Fruit fly (Drosophila melanogaster) whole organism, embryonic: ENCODE measurements around the gene CG11882.

Source experiments
- Abd-B ChIP-seq: fragments of 200-800 bp; sonication (Bioruptor generic); optimal IDR thresholded peaks from 2 replicates; lab custom pipeline; 2018; ENCODE audit warnings: missing biosample characterization, mild to moderate bottlenecking, missing genetic modification characterization, moderate library complexity
- Awh ChIP-seq: fragments of 200-800 bp; sonication (Bioruptor generic); IDR thresholded peaks from 2 replicates; pipeline ENCODE4, ENCODE4 v1.3.6; 2022; ENCODE audit warnings: missing biosample characterization, missing genetic modification characterization
- CG10274 ChIP-seq: fragments of 200-800 bp; sonication (Bioruptor generic); optimal IDR thresholded peaks from 3 replicates; lab custom pipeline; 2017; ENCODE audit warnings: missing biosample characterization, mild to moderate bottlenecking, missing genetic modification characterization
- CG10979 ChIP-seq: fragments of 200-800 bp; sonication (Bioruptor generic); optimal IDR thresholded peaks from 2 replicates; lab custom pipeline; 2018; ENCODE audit warnings: missing biosample characterization, mild to moderate bottlenecking, missing genetic modification characterization, moderate library complexity
- CG11247 ChIP-seq: fragments of 200-800 bp; sonication (Bioruptor generic); IDR thresholded peaks from 2 replicates; pipeline ENCODE4 v1.3.6; 2022; ENCODE audit warnings: missing biosample characterization, missing genetic modification characterization
- CG13894 ChIP-seq: fragments of 200-800 bp; sonication (Bioruptor generic); optimal IDR thresholded peaks from 3 replicates; lab custom pipeline; 2018; ENCODE audit warnings: missing biosample characterization, mild to moderate bottlenecking, missing genetic modification characterization, moderate library complexity
- CG1647 ChIP-seq: fragments of 200-800 bp; sonication (Bioruptor generic); optimal IDR thresholded peaks from 3 replicates; lab custom pipeline; 2016; ENCODE audit warnings: missing biosample characterization, missing genetic modification characterization
- CG16779 ChIP-seq: fragments of 200-800 bp; sonication (Bioruptor generic); IDR thresholded peaks from 2 replicates; pipeline ENCODE4 v1.3.6; 2022; ENCODE audit warnings: missing biosample characterization, missing genetic modification characterization
- CG18619 ChIP-seq: fragments of 200-800 bp; sonication (Bioruptor generic); optimal IDR thresholded peaks from 3 replicates; lab custom pipeline; 2017; ENCODE audit warnings: missing biosample characterization, mild to moderate bottlenecking, missing genetic modification characterization
- CG2199 ChIP-seq: fragments of 200-800 bp; sonication (Bioruptor generic); IDR thresholded peaks from 3 replicates; pipeline ENCODE4 v1.3.6; 2022; ENCODE audit warnings: missing biosample characterization, missing genetic modification characterization
- CG30403 ChIP-seq: fragments of 200-800 bp; sonication (Bioruptor generic); optimal IDR thresholded peaks from 3 replicates; lab custom pipeline; 2016; ENCODE audit warnings: missing biosample characterization, missing genetic modification characterization
- CG31365 ChIP-seq: fragments of 200-800 bp; sonication (Bioruptor generic); optimal IDR thresholded peaks from 2 replicates; lab custom pipeline; 2018; ENCODE audit warnings: missing biosample characterization, mild to moderate bottlenecking, missing genetic modification characterization
- CG3407 ChIP-seq: fragments of 200-800 bp; sonication (Bioruptor generic); optimal IDR thresholded peaks from 2 replicates; lab custom pipeline; 2018; ENCODE audit warnings: missing biosample characterization, mild to moderate bottlenecking, missing genetic modification characterization
- CG7839 ChIP-seq: fragments of 200-800 bp; sonication (Bioruptor generic); optimal IDR thresholded peaks from 3 replicates; lab custom pipeline; 2018; ENCODE audit warnings: missing biosample characterization, mild to moderate bottlenecking, missing genetic modification characterization, moderate library complexity
- CG8089 ChIP-seq: fragments of 200-800 bp; sonication (Bioruptor generic); optimal IDR thresholded peaks from 3 replicates; lab custom pipeline; 2016; ENCODE audit warnings: missing biosample characterization, missing genetic modification characterization
- CG8765 ChIP-seq: fragments of 200-800 bp; sonication (Bioruptor generic); IDR thresholded peaks from 2 replicates; pipeline ENCODE4 v1.3.6; 2022; ENCODE audit warnings: missing biosample characterization, missing genetic modification characterization
- CG9609 ChIP-seq: fragments of 200-800 bp; sonication (Bioruptor generic); optimal IDR thresholded peaks from 3 replicates; lab custom pipeline; 2016; ENCODE audit warnings: missing biosample characterization, missing genetic modification characterization
- D19B ChIP-seq: fragments of 200-800 bp; sonication (Bioruptor generic); optimal IDR thresholded peaks from 2 replicates; lab custom pipeline; 2017; ENCODE audit warnings: missing biosample characterization, mild to moderate bottlenecking, missing genetic modification characterization
- Dp ChIP-seq: fragments of 200-800 bp; sonication (Bioruptor generic); optimal IDR thresholded peaks from 2 replicates; lab custom pipeline; 2018; ENCODE audit warnings: missing biosample characterization, mild to moderate bottlenecking, missing genetic modification characterization, moderate library complexity
- Dref ChIP-seq: fragments of 200-800 bp; sonication (Bioruptor generic); IDR thresholded peaks from 2 replicates; pipeline ENCODE4 v1.3.6; 2022; ENCODE audit warnings: missing biosample characterization, missing genetic modification characterization
- E2f1 ChIP-seq: fragments of 200-800 bp; sonication (Bioruptor generic); IDR thresholded peaks from 2 replicates; pipeline ENCODE4 v1.3.6; 2022; ENCODE audit warnings: missing biosample characterization, missing genetic modification characterization
- Eip74EF ChIP-seq, 2 experiments: fragments of 200-800 bp in 1 of 2; fragments of >200 bp in 1 of 2; sonication (Bioruptor generic) in 1 of 2; optimal IDR thresholded peaks; 2 replicates each; lab custom pipeline; 2017 to 2019; ENCODE audit warnings: missing biosample characterization in 2 of 2, missing genetic modification characterization in 2 of 2, mild to moderate bottlenecking in 1 of 2, moderate library complexity in 1 of 2
- Fer1 ChIP-seq: fragments of 200-800 bp; sonication (Bioruptor generic); optimal IDR thresholded peaks from 2 replicates; lab custom pipeline; 2017; ENCODE audit warnings: missing biosample characterization, mild to moderate bottlenecking, missing genetic modification characterization
- Hr39 ChIP-seq: fragments of >200 bp; optimal IDR thresholded peaks from 2 replicates; lab custom pipeline; 2017
- Hsf ChIP-seq: fragments of 200-800 bp; sonication (Bioruptor generic); optimal IDR thresholded peaks from 3 replicates; lab custom pipeline; 2016; ENCODE audit warnings: missing biosample characterization, missing genetic modification characterization
- Lpt ChIP-seq: fragments of >200 bp; optimal IDR thresholded peaks from 2 replicates; lab custom pipeline; 2018; ENCODE audit warnings: missing biosample characterization, missing genetic modification characterization
- Mes4 ChIP-seq: fragments of 200-800 bp; sonication (Bioruptor generic); optimal IDR thresholded peaks from 2 replicates; lab custom pipeline; 2016; ENCODE audit warnings: missing biosample characterization, missing genetic modification characterization
- Myb ChIP-seq: fragments of 200-800 bp; sonication (Bioruptor generic); optimal IDR thresholded peaks from 2 replicates; lab custom pipeline; 2016; ENCODE audit warnings: missing biosample characterization, missing genetic modification characterization
- NC2α ChIP-seq: fragments of 200-800 bp; sonication (Bioruptor generic); optimal IDR thresholded peaks from 2 replicates; lab custom pipeline; 2016; ENCODE audit warnings: missing biosample characterization, missing genetic modification characterization
- Oli ChIP-seq: fragments of 200-800 bp; sonication (Bioruptor generic); optimal IDR thresholded peaks from 2 replicates; lab custom pipeline; 2018; ENCODE audit warnings: missing biosample characterization, mild to moderate bottlenecking, missing genetic modification characterization, moderate library complexity
- ab ChIP-seq: fragments of 200-800 bp; sonication (Bioruptor generic); optimal IDR thresholded peaks from 2 replicates; lab custom pipeline; 2016; ENCODE audit warnings: missing biosample characterization, missing genetic modification characterization
- ash1 ChIP-seq: fragments of 200-800 bp; sonication (Bioruptor generic); optimal IDR thresholded peaks from 2 replicates; lab custom pipeline; 2018; ENCODE audit warnings: missing biosample characterization, mild to moderate bottlenecking, missing genetic modification characterization
- bcd ChIP-seq: fragments of 200-800 bp; sonication (Bioruptor generic); optimal IDR thresholded peaks from 2 replicates; lab custom pipeline; 2017; ENCODE audit warnings: missing biosample characterization, mild to moderate bottlenecking, missing genetic modification characterization
- corto ChIP-seq: fragments of 200-800 bp; sonication (Bioruptor generic); optimal IDR thresholded peaks from 2 replicates; lab custom pipeline; 2016; ENCODE audit warnings: missing biosample characterization, mild to moderate bottlenecking, missing genetic modification characterization, moderate library complexity
- crol ChIP-seq: fragments of 200-800 bp; sonication (Bioruptor generic); IDR thresholded peaks from 2 replicates; pipeline ENCODE4 v1.3.6; 2022; ENCODE audit warnings: missing biosample characterization, missing genetic modification characterization
- ems ChIP-seq: fragments of 200-800 bp; sonication (Bioruptor generic); optimal IDR thresholded peaks from 3 replicates; lab custom pipeline; 2016; ENCODE audit warnings: missing biosample characterization, missing genetic modification characterization
- en ChIP-seq: fragments of 200-800 bp; sonication (Bioruptor generic); optimal IDR thresholded peaks from 2 replicates; lab custom pipeline; 2016; ENCODE audit warnings: missing biosample characterization, missing genetic modification characterization
- grau ChIP-seq: fragments of 200-800 bp; optimal IDR thresholded peaks from 3 replicates; lab custom pipeline; 2019; ENCODE audit warnings: missing biosample characterization, mild to moderate bottlenecking, missing genetic modification characterization, moderate library complexity
- gro ChIP-seq: fragments of 200-800 bp; sonication (Bioruptor generic); optimal IDR thresholded peaks from 2 replicates; lab custom pipeline; 2016; ENCODE audit warnings: missing biosample characterization, missing genetic modification characterization
- hbn ChIP-seq: fragments of 200-800 bp; sonication (Bioruptor generic); IDR thresholded peaks from 2 replicates; pipeline ENCODE4 v1.3.6; 2022; ENCODE audit warnings: missing biosample characterization, missing genetic modification characterization; ENCODE audit not compliant: partially characterized antibody
- hth ChIP-seq: fragments of >200 bp; optimal IDR thresholded peaks from 2 replicates; lab custom pipeline; 2017; ENCODE audit warnings: inconsistent platforms
- inv ChIP-seq: fragments of 200-800 bp; sonication (Bioruptor generic); IDR thresholded peaks from 2 replicates; pipeline ENCODE4 v1.3.6; 2022; ENCODE audit warnings: missing biosample characterization, missing genetic modification characterization; ENCODE audit not compliant: partially characterized antibody
- jigr1 ChIP-seq: fragments of 200-800 bp; sonication (Bioruptor generic); IDR thresholded peaks from 3 replicates; pipeline ENCODE4 v1.3.6; 2022; ENCODE audit warnings: missing biosample characterization, missing genetic modification characterization
- mld ChIP-seq: fragments of 200-800 bp; sonication (Bioruptor generic); IDR thresholded peaks from 3 replicates; pipeline ENCODE4 v1.3.6; 2022; ENCODE audit warnings: missing biosample characterization, missing genetic modification characterization; ENCODE audit not compliant: partially characterized antibody
- nau ChIP-seq: fragments of 200-800 bp; sonication (Bioruptor generic); optimal IDR thresholded peaks from 3 replicates; lab custom pipeline; 2017; ENCODE audit warnings: missing biosample characterization, mild to moderate bottlenecking, missing genetic modification characterization, missing genetic modification reagents
- nerfin-1 ChIP-seq: fragments of 200-800 bp; sonication (Bioruptor generic); optimal IDR thresholded peaks from 3 replicates; lab custom pipeline; 2019; ENCODE audit warnings: missing biosample characterization, mild to moderate bottlenecking, missing genetic modification characterization, moderate library complexity
- nmo ChIP-seq: fragments of 200-800 bp; sonication (Bioruptor generic); optimal IDR thresholded peaks from 2 replicates; lab custom pipeline; 2018; ENCODE audit warnings: missing biosample characterization, mild to moderate bottlenecking, missing genetic modification characterization, moderate library complexity
- pb ChIP-seq: fragments of 200-800 bp; sonication (Bioruptor generic); optimal IDR thresholded peaks from 3 replicates; lab custom pipeline; 2016; ENCODE audit warnings: missing biosample characterization, missing genetic modification characterization
- peb ChIP-seq: fragments of 200-800 bp; sonication (Bioruptor generic); IDR thresholded peaks from 2 replicates; pipeline ENCODE4 v1.3.6; 2022; ENCODE audit warnings: missing biosample characterization, missing genetic modification characterization
- phol ChIP-seq: fragments of 200-800 bp; sonication (Bioruptor generic); optimal IDR thresholded peaks from 3 replicates; lab custom pipeline; 2018; ENCODE audit warnings: missing biosample characterization, mild to moderate bottlenecking, missing genetic modification characterization, moderate library complexity
- pnt ChIP-seq: fragments of 200-800 bp; sonication (Bioruptor generic); optimal IDR thresholded peaks from 3 replicates; lab custom pipeline; 2016; ENCODE audit warnings: missing biosample characterization, missing genetic modification characterization
- sens ChIP-seq: fragments of 200-800 bp; sonication (Bioruptor generic); peaks from one replicate; lab custom pipeline; 2016; ENCODE audit warnings: missing biosample characterization, missing genetic modification characterization

The CG11882 gene

DNA sequence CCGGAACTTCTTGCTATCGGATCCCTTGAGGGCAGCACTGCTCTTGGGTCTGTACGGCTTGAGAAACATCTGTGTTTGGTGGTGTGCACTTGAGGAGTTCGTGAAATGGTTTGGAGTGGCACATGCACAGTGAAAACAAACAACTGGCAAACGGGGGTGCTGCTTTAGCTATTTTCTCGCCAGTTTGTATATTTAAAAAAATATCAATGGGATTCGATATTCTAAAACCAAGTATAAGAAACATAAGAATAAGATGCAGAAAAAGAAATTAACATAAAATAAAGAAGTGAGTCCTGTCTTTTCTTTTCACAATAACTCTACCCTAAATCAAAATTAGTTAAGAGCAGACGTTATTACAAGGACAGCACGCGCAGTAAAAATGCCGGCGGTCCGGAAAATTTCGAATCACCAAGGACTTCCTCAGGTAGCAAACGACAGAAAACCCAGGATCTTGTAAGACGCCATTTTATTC, 3.7 kb upstream of the CG11882 start, which contains the start of gene eIF2D (continued):
- TF ChIP-seq ems (GFP tag; lab: Kevin White, UChicago) (peak; percentile 27), CG8089 (no peak), hth (lab: Kevin White, UChicago) (no peak), grau (tag; lab: Kevin White, UChicago) (peak; percentile 69), CG30403 (peak; percentile 67), gro (GFP tag; lab: Kevin White, UChicago) (peak; percentile 5), CG11247 (GFP tag; lab: Robert Waterston, UW) (peak; percentile 42; the same call in 1 of the 2 replicates), hbn (GFP tag; lab: Robert Waterston, UW) (no peak), Myb (GFP tag; lab: Kevin White, UChicago) (peak; percentile 44), crol (GFP tag; lab: Robert Waterston, UW) (no peak), ash1 (GFP tag; lab: Kevin White, UChicago) (no peak), CG10979 (tag; lab: Kevin White, UChicago) (peak; percentile 66), en (GFP tag; lab: Kevin White, UChicago) (no peak), Abd-B (GFP tag; lab: Kevin White, UChicago) (no peak), CG18619 (GFP tag; lab: Kevin White, UChicago) (no peak), CG10274 (GFP tag; lab: Kevin White, UChicago) (no peak), pb (no peak), peb (GFP tag; lab: Robert Waterston, UW) (no peak), Oli (tag; lab: Kevin White, UChicago) (peak; percentile 49), Hsf (GFP tag; lab: Kevin White, UChicago) (peak; percentile 50), nmo (GFP tag; lab: Kevin White, UChicago) (peak; percentile 69), mld (GFP tag; lab: Robert Waterston, UW) (no peak), D19B (peak; percentile 41), ab (GFP tag; lab: Kevin White, UChicago) (no peak), Eip74EF (GFP tag; optimal IDR thresholded peaks at IDR 0.05; lab: Kevin White, UChicago) (peak in 1 of 2 experiments; percentile 63), Lpt (GFP tag; lab: Kevin White, UChicago) (no peak), CG16779 (GFP tag; lab: Robert Waterston, UW) (0 out of 2 replicates have a peak, but pooled peaks have one; percentile 14), CG9609 (GFP tag; lab: Kevin White, UChicago) (no peak), CG1647 (GFP tag; lab: Kevin White, UChicago) (no peak), CG31365 (tag; lab: Kevin White, UChicago) (no peak), pnt (GFP tag; lab: Kevin White, UChicago) (no peak), nau (GFP tag; lab: Kevin White, UChicago) (no peak), jigr1 (GFP tag; lab: Robert Waterston, UW) (no peak), phol (tag; lab: Kevin White, UChicago) (peak; percentile 85), CG7839 (peak; percentile 67), nerfin-1 (tag; lab: Kevin White, UChicago) (peak; percentile 64), Fer1 (GFP tag; lab: Kevin White, UChicago) (peak; percentile 68), Dref (no peak), Awh (GFP tag; lab: Robert Waterston, UW) (peak; percentile 47; the same call in 1 of the 2 replicates), CG13894 (tag; lab: Kevin White, UChicago) (peak; percentile 26), Mes4 (peak; percentile 17), CG3407 (GFP tag; lab: Kevin White, UChicago) (no peak), E2f1 (GFP tag; lab: Robert Waterston, UW) (no peak), NC2α (GFP tag; lab: Kevin White, UChicago) (no peak), Hr39 (lab: Kevin White, UChicago) (no peak), Dp (GFP tag; lab: Kevin White, UChicago) (peak; percentile 1), corto (no peak), inv (no peak), bcd (peak; percentile 33), sens (GFP tag; lab: Kevin White, UChicago) (peak; percentile 96), CG8765 (no peak), CG2199 (GFP tag; lab: Robert Waterston, UW) (peak; percentile 40; the same call in 1 of the 3 replicates)
